Fruit fly (Drosophila melanogaster) whole organism, embryonic: ENCODE results near the gene hale.

Experiments used
- CG10321 ChIP-seq: fragments of 200-800 bp; sonication (Bioruptor generic); IDR thresholded peaks from 2 replicates; pipeline ENCODE4 v1.3.6; 2022; ENCODE audit warnings: missing biosample characterization, missing genetic modification characterization
- CG11247 ChIP-seq: fragments of 200-800 bp; sonication (Bioruptor generic); IDR thresholded peaks from 2 replicates; pipeline ENCODE4 v1.3.6; 2022; ENCODE audit warnings: missing biosample characterization, missing genetic modification characterization
- CG11560 ChIP-seq: fragments of 200-800 bp; sonication (Bioruptor generic); IDR thresholded peaks from 3 replicates; pipeline ENCODE4 v1.3.6; 2022; ENCODE audit warnings: missing biosample characterization, missing genetic modification characterization
- CG12155 ChIP-seq: fragments of 200-800 bp; sonication (Bioruptor generic); optimal IDR thresholded peaks from 3 replicates; lab custom pipeline; 2016; ENCODE audit warnings: missing biosample characterization, missing genetic modification characterization
- CG13296 ChIP-seq: fragments of 200-800 bp; sonication (Bioruptor generic); optimal IDR thresholded peaks from 3 replicates; lab custom pipeline; 2018; ENCODE audit warnings: missing biosample characterization, mild to moderate bottlenecking, missing genetic modification characterization
- CG14014 ChIP-seq: fragments of 200-800 bp; sonication (Bioruptor generic); IDR thresholded peaks from 2 replicates; pipeline ENCODE4 v1.3.6; 2022; ENCODE audit warnings: missing biosample characterization, missing genetic modification characterization
- CG15601 ChIP-seq: fragments of 200-800 bp; sonication (Bioruptor generic); optimal IDR thresholded peaks from 3 replicates; lab custom pipeline; 2019; ENCODE audit warnings: missing biosample characterization, mild to moderate bottlenecking, missing genetic modification characterization, moderate library complexity
- CG16779 ChIP-seq: fragments of 200-800 bp; sonication (Bioruptor generic); IDR thresholded peaks from 2 replicates; pipeline ENCODE4 v1.3.6; 2022; ENCODE audit warnings: missing biosample characterization, missing genetic modification characterization
- CG18262 ChIP-seq: fragments of 200-800 bp; optimal IDR thresholded peaks from 3 replicates; lab custom pipeline; 2019; ENCODE audit warnings: missing biosample characterization, mild to moderate bottlenecking, missing genetic modification characterization, moderate library complexity
- CG2678 ChIP-seq: fragments of 200-800 bp; sonication (Bioruptor generic); optimal IDR thresholded peaks from 3 replicates; lab custom pipeline; 2019; ENCODE audit warnings: missing biosample characterization, mild to moderate bottlenecking, missing genetic modification characterization, moderate library complexity
- CG30431 ChIP-seq: fragments of 200-800 bp; sonication (Bioruptor generic); optimal IDR thresholded peaks from 2 replicates; lab custom pipeline; 2017; ENCODE audit warnings: missing biosample characterization, missing genetic modification characterization
- CG31388 ChIP-seq: fragments of 200-800 bp; sonication (Bioruptor generic); optimal IDR thresholded peaks from 2 replicates; lab custom pipeline; 2016; ENCODE audit warnings: missing biosample characterization, missing genetic modification characterization
- CG3163 ChIP-seq: fragments of 200-800 bp; sonication (Bioruptor generic); optimal IDR thresholded peaks from 3 replicates; lab custom pipeline; 2016; ENCODE audit warnings: missing biosample characterization, missing genetic modification characterization
- CG33213 ChIP-seq: fragments of 200-800 bp; sonication (Bioruptor generic); optimal IDR thresholded peaks from 3 replicates; lab custom pipeline; 2016; ENCODE audit warnings: missing biosample characterization, missing genetic modification characterization
- CG34376 ChIP-seq: fragments of 200-800 bp; sonication (Bioruptor generic); optimal IDR thresholded peaks from 2 replicates; lab custom pipeline; 2018; ENCODE audit warnings: missing biosample characterization, mild to moderate bottlenecking, missing genetic modification characterization
- CG4282 ChIP-seq: fragments of 200-800 bp; sonication (Bioruptor generic); optimal IDR thresholded peaks from 2 replicates; lab custom pipeline; 2016; ENCODE audit warnings: missing biosample characterization, missing genetic modification characterization
- CG4404 ChIP-seq: fragments of 200-800 bp; sonication (Bioruptor generic); IDR thresholded peaks from 2 replicates; pipeline ENCODE4 v1.3.6; 2022; ENCODE audit warnings: missing biosample characterization, missing genetic modification characterization
- CG4617 ChIP-seq: fragments of 200-800 bp; sonication (Bioruptor generic); optimal IDR thresholded peaks from 3 replicates; lab custom pipeline; 2016; ENCODE audit warnings: missing biosample characterization, missing genetic modification characterization, borderline replicate concordance
- CG7928 ChIP-seq: fragments of 200-800 bp; sonication (Bioruptor generic); optimal IDR thresholded peaks from 2 replicates; lab custom pipeline; 2017; ENCODE audit warnings: missing biosample characterization, mild to moderate bottlenecking, missing genetic modification characterization
- CG7987 ChIP-seq: fragments of 200-800 bp; sonication (Bioruptor generic); optimal IDR thresholded peaks from 2 replicates; lab custom pipeline; 2018; ENCODE audit warnings: missing biosample characterization, mild to moderate bottlenecking, missing genetic modification characterization, moderate library complexity
- CG8089 ChIP-seq: fragments of 200-800 bp; sonication (Bioruptor generic); optimal IDR thresholded peaks from 3 replicates; lab custom pipeline; 2016; ENCODE audit warnings: missing biosample characterization, missing genetic modification characterization
- CG9215 ChIP-seq: fragments of 200-800 bp; sonication (Bioruptor generic); IDR thresholded peaks from 2 replicates; pipeline ENCODE4 v1.3.6; 2022; ENCODE audit warnings: missing biosample characterization, missing genetic modification characterization
- CG9609 ChIP-seq: fragments of 200-800 bp; sonication (Bioruptor generic); optimal IDR thresholded peaks from 3 replicates; lab custom pipeline; 2016; ENCODE audit warnings: missing biosample characterization, missing genetic modification characterization
- CoRest ChIP-seq: fragments of 200-800 bp; sonication (Bioruptor generic); optimal IDR thresholded peaks from 3 replicates; lab custom pipeline; 2018; ENCODE audit warnings: missing biosample characterization, mild to moderate bottlenecking, missing genetic modification characterization, moderate library complexity
- Dfd ChIP-seq, 2 experiments: fragments of >200 bp; optimal IDR thresholded peaks; 2 replicates each; lab custom pipeline; 2017; ENCODE audit warnings: missing biosample characterization in 2 of 2, missing genetic modification characterization in 2 of 2
- Eip74EF ChIP-seq, 2 experiments: fragments of 200-800 bp in 1 of 2; fragments of >200 bp in 1 of 2; sonication (Bioruptor generic) in 1 of 2; optimal IDR thresholded peaks; 2 replicates each; lab custom pipeline; 2017 to 2019; ENCODE audit warnings: missing biosample characterization in 2 of 2, missing genetic modification characterization in 2 of 2, mild to moderate bottlenecking in 1 of 2, moderate library complexity in 1 of 2
- HmgZ ChIP-seq: fragments of 200-800 bp; sonication (Bioruptor generic); optimal IDR thresholded peaks from 2 replicates; lab custom pipeline; 2018; ENCODE audit warnings: missing biosample characterization, mild to moderate bottlenecking, missing genetic modification characterization
- Med ChIP-seq: fragments of 200-800 bp; sonication (Bioruptor generic); peaks from one replicate; lab custom pipeline; 2016; ENCODE audit warnings: missing biosample characterization, missing genetic modification characterization, mild to moderate bottlenecking, inconsistent platforms, moderate library complexity
- Meics ChIP-seq: fragments of 200-800 bp; sonication (Bioruptor generic); optimal IDR thresholded peaks from 2 replicates; lab custom pipeline; 2017; ENCODE audit warnings: missing biosample characterization, mild to moderate bottlenecking, missing genetic modification characterization
- NFAT ChIP-seq: fragments of 200-800 bp; sonication (Bioruptor generic); IDR thresholded peaks from 2 replicates; pipeline ENCODE4 v1.3.6; 2022; ENCODE audit warnings: missing biosample characterization, missing genetic modification characterization
- Ravus ChIP-seq: fragments of 200-800 bp; sonication (Bioruptor generic); IDR thresholded peaks from 2 replicates; pipeline ENCODE4 v1.3.6; 2022; ENCODE audit warnings: missing biosample characterization, missing genetic modification characterization
- Rfx ChIP-seq: fragments of 200-800 bp; sonication (Bioruptor generic); IDR thresholded peaks from 2 replicates; pipeline ENCODE4 v1.3.6; 2022; ENCODE audit warnings: missing biosample characterization, missing genetic modification characterization
- TFAM ChIP-seq: fragments of 200-800 bp; sonication (Bioruptor generic); optimal IDR thresholded peaks from 2 replicates; lab custom pipeline; 2017; ENCODE audit warnings: missing biosample characterization, missing genetic modification characterization, inconsistent platforms
- al ChIP-seq: fragments of 200-800 bp; sonication (Bioruptor generic); IDR thresholded peaks from 2 replicates; pipeline ENCODE4 v1.3.6; 2022; ENCODE audit warnings: missing biosample characterization, missing genetic modification characterization
- aop ChIP-seq: fragments of 200-800 bp; sonication (Bioruptor generic); IDR thresholded peaks from 2 replicates; pipeline ENCODE4 v1.3.6; 2022; ENCODE audit warnings: missing biosample characterization, missing genetic modification characterization
- bab2 ChIP-seq: fragments of 200-800 bp; sonication (Bioruptor generic); optimal IDR thresholded peaks from 2 replicates; lab custom pipeline; 2016; ENCODE audit warnings: missing biosample characterization, missing genetic modification characterization
- bbx ChIP-seq: fragments of 200-800 bp; sonication (Bioruptor generic); IDR thresholded peaks from 2 replicates; pipeline ENCODE4 v1.3.6; 2022; ENCODE audit warnings: missing biosample characterization, missing genetic modification characterization; ENCODE audit not compliant: partially characterized antibody
- br ChIP-seq: fragments of >200 bp; optimal IDR thresholded peaks from 2 replicates; lab custom pipeline; 2017
- cato ChIP-seq: fragments of 200-800 bp; sonication (Bioruptor generic); optimal IDR thresholded peaks from 2 replicates; lab custom pipeline; 2016; ENCODE audit warnings: missing biosample characterization, missing genetic modification characterization, borderline replicate concordance
- dati ChIP-seq: fragments of 200-800 bp; sonication (Bioruptor generic); IDR thresholded peaks from 2 replicates; pipeline ENCODE4 v1.3.6; 2022; ENCODE audit warnings: missing biosample characterization, missing genetic modification characterization
- en ChIP-seq: fragments of 200-800 bp; sonication (Bioruptor generic); optimal IDR thresholded peaks from 2 replicates; lab custom pipeline; 2016; ENCODE audit warnings: missing biosample characterization, missing genetic modification characterization
- fu2 ChIP-seq: fragments of 200-800 bp; sonication (Bioruptor generic); optimal IDR thresholded peaks from 2 replicates; lab custom pipeline; 2016; ENCODE audit warnings: missing biosample characterization, missing genetic modification characterization
- grn ChIP-seq: fragments of 200-800 bp; sonication (Bioruptor generic); optimal IDR thresholded peaks from 3 replicates; lab custom pipeline; 2017; ENCODE audit warnings: missing biosample characterization, missing genetic modification characterization
- h ChIP-seq: fragments of >200 bp; optimal IDR thresholded peaks from 2 replicates; lab custom pipeline; 2017
- her ChIP-seq: fragments of 200-800 bp; sonication (Bioruptor generic); optimal IDR thresholded peaks from 2 replicates; lab custom pipeline; 2016; ENCODE audit warnings: missing biosample characterization, missing genetic modification characterization
- knrl ChIP-seq: fragments of 200-800 bp; sonication (Bioruptor generic); IDR thresholded peaks from 3 replicates; pipeline ENCODE4 v1.3.6; 2022; ENCODE audit warnings: missing biosample characterization, missing genetic modification characterization; ENCODE audit not compliant: partially characterized antibody
- mam ChIP-seq: fragments of 200-800 bp; sonication (Bioruptor generic); optimal IDR thresholded peaks from 3 replicates; lab custom pipeline; 2016; ENCODE audit warnings: missing biosample characterization, missing genetic modification characterization
- sisA ChIP-seq: fragments of 200-800 bp; sonication (Bioruptor generic); IDR thresholded peaks from 2 replicates; pipeline ENCODE4 v1.3.6; 2022; ENCODE audit warnings: missing biosample characterization, missing genetic modification characterization
- slbo ChIP-seq: fragments of 200-800 bp; sonication (Bioruptor generic); IDR thresholded peaks from 2 replicates; pipeline ENCODE4 v1.3.6; 2022; ENCODE audit warnings: missing biosample characterization, missing genetic modification characterization
- sob ChIP-seq: fragments of 200-800 bp; sonication (Bioruptor generic); IDR thresholded peaks from 2 replicates; pipeline ENCODE4 v1.3.6; 2022; ENCODE audit warnings: missing biosample characterization, missing genetic modification characterization

The hale gene

dm6 chr3L:20002482-20003234 is 17.0 kb upstream of the hale start, which contains the start of gene CG7668 (continued):
- TF ChIP-seq TFAM, result peak; percentile 34
- no peak; the same call in 1 of the 2 replicates for TF ChIP-seq dati (GFP tag; lab: Robert Waterston, UW)
- peak; percentile 81 for TF ChIP-seq CG34376 (GFP tag; lab: Kevin White, UChicago)
- TF ChIP-seq CG33213 (GFP tag; lab: Kevin White, UChicago), result peak; percentile 82
- TF ChIP-seq CG4282 (GFP tag; lab: Kevin White, UChicago), result peak; percentile 58
- TF ChIP-seq CG10321, result peak; percentile 43; the same call in 1 of the 2 replicates
- TF ChIP-seq Meics (GFP tag; lab: Kevin White, UChicago), result peak; percentile 91
- TF ChIP-seq CG18262, result peak; percentile 93
- no peak for TF ChIP-seq br (lab: Kevin White, UChicago)
- no peak for TF ChIP-seq aop
- peak in 1 of 2 experiments; percentile 87 for TF ChIP-seq Eip74EF (GFP tag; optimal IDR thresholded peaks at IDR 0.05; lab: Kevin White, UChicago)
- peak; percentile 81 for TF ChIP-seq fu2
- TF ChIP-seq NFAT (GFP tag; lab: Robert Waterston, UW), result no peak; the same call in 1 of the 2 replicates
- no peak; the same call in 1 of the 2 replicates for TF ChIP-seq al (GFP tag; lab: Robert Waterston, UW)
- peak; percentile 53 for TF ChIP-seq CG31388 (GFP tag; lab: Kevin White, UChicago)
- peak; percentile 79 for TF ChIP-seq CG8089 (GFP tag; lab: Kevin White, UChicago)
- TF ChIP-seq CG9609 (GFP tag; lab: Kevin White, UChicago), result peak; percentile 74
- peak; percentile 85 for TF ChIP-seq CG12155 (GFP tag; lab: Kevin White, UChicago)
- no peak; the same call in 2 of the 3 replicates for TF ChIP-seq knrl
- TF ChIP-seq HmgZ (tag; lab: Kevin White, UChicago), result peak; percentile 92
- peak; percentile 92 for TF ChIP-seq CG13296 (GFP tag; lab: Kevin White, UChicago)
- TF ChIP-seq CG11247 (GFP tag; lab: Robert Waterston, UW), result peak; percentile 77; the same call in 1 of the 2 replicates
- no peak for TF ChIP-seq Dfd (GFP tag; optimal IDR thresholded peaks at IDR 0.05; lab: Kevin White, UChicago)
- TF ChIP-seq CG9215, result no peak
- peak; percentile 28 for TF ChIP-seq grn (GFP tag; lab: Kevin White, UChicago)
- peak; percentile 81 for TF ChIP-seq her
- no peak for TF ChIP-seq bbx (GFP tag; lab: Robert Waterston, UW)
- TF ChIP-seq CG3163 (GFP tag; lab: Kevin White, UChicago), result peak; percentile 60
- peak; percentile 78 for TF ChIP-seq cato (GFP tag; lab: Kevin White, UChicago)
- peak; percentile 85 for TF ChIP-seq CG4617 (GFP tag; lab: Kevin White, UChicago)
- peak; percentile 50 for TF ChIP-seq CG7928
- peak; percentile 85 for TF ChIP-seq CG15601 (tag; lab: Kevin White, UChicago)
- TF ChIP-seq h, result no peak
- TF ChIP-seq CG11560 (tag; lab: Robert Waterston, UW), result no peak
- peak; percentile 86 for TF ChIP-seq CG7987
- TF ChIP-seq CG16779, result peak; percentile 92
- peak; percentile 89 for TF ChIP-seq mam (GFP tag; lab: Kevin White, UChicago)
- peak; percentile 86 for TF ChIP-seq bab2 (GFP tag; lab: Kevin White, UChicago)
- TF ChIP-seq Med (GFP tag; lab: Kevin White, UChicago), result peak; percentile 97
- TF ChIP-seq sisA (GFP tag; lab: Robert Waterston, UW), result no peak
- TF ChIP-seq sob (GFP tag; lab: Robert Waterston, UW), result peak; percentile 92; the same call in 1 of the 2 replicates
- peak; percentile 94 for TF ChIP-seq CG2678 (tag; lab: Kevin White, UChicago)
- TF ChIP-seq Ravus (GFP tag; lab: Robert Waterston, UW), result peak; percentile 50; the same call in 1 of the 2 replicates
- no peak; the same call in 1 of the 2 replicates for TF ChIP-seq CG4404 (GFP tag; lab: Robert Waterston, UW)
- TF ChIP-seq slbo (GFP tag; lab: Robert Waterston, UW), result peak; percentile 91
- peak; percentile 90 for TF ChIP-seq CG14014 (GFP tag; lab: Robert Waterston, UW)
- peak; percentile 70 for TF ChIP-seq en (GFP tag; lab: Kevin White, UChicago)
- no peak for TF ChIP-seq CG30431
- TF ChIP-seq Rfx (GFP tag; lab: Robert Waterston, UW), result no peak; the same call in 1 of the 2 replicates
- TF ChIP-seq CoRest, result peak; percentile 92
